Worm (Caenorhabditis elegans) whole organism, late embryonic: ENCODE measurements around the gene atg-18.

ENCODE experiments used
- C38D4.7 ChIP-seq: fragments of 200-800 bp; sonication (Bioruptor generic); optimal IDR thresholded peaks from 2 replicates; lab custom pipeline; 2018; ENCODE audit warnings: mild to moderate bottlenecking, missing genetic modification characterization, moderate library complexity, missing compliant biosample characterization
- K02D7.2 ChIP-seq: sonication (generic microtip); optimal IDR thresholded peaks from 2 replicates; lab custom pipeline; 2017; ENCODE audit warnings: mild to moderate bottlenecking, missing genetic modification characterization, missing compliant biosample characterization
- K09A11.1 ChIP-seq: sonication (generic microtip); optimal IDR thresholded peaks from 2 replicates; lab custom pipeline; 2017; ENCODE audit warnings: antibody characterized with exemption, mild to moderate bottlenecking, missing genetic modification characterization, missing compliant biosample characterization; ENCODE audit not compliant: insufficient read depth
- T23F11.4 ChIP-seq: fragments of 200-800 bp; sonication (Bioruptor generic); optimal IDR thresholded peaks from 2 replicates; lab custom pipeline; 2018; ENCODE audit warnings: mild to moderate bottlenecking, missing genetic modification characterization, missing compliant biosample characterization
- Y22D7AL.16 ChIP-seq: sonication (generic microtip); optimal IDR thresholded peaks from 2 replicates; lab custom pipeline; 2016; ENCODE audit warnings: missing genetic modification characterization, missing compliant biosample characterization
- ama-1 ChIP-seq: fragments of 150-350 bp; optimal IDR thresholded peaks from 2 replicates; lab custom pipeline; 2014
- ceh-14 ChIP-seq: sonication (generic microtip); optimal IDR thresholded peaks from 2 replicates; lab custom pipeline; 2016; ENCODE audit warnings: missing genotype, missing genetic modification characterization, missing compliant biosample characterization
- ceh-18 ChIP-seq: sonication (generic microtip); optimal IDR thresholded peaks from 2 replicates; lab custom pipeline; 2016; ENCODE audit warnings: missing genetic modification characterization, missing compliant biosample characterization
- ceh-2 ChIP-seq: sonication (generic microtip); optimal IDR thresholded peaks from 2 replicates; lab custom pipeline; 2016; ENCODE audit warnings: missing genotype, missing genetic modification characterization, missing compliant biosample characterization
- ceh-48 ChIP-seq: sonication (generic microtip); optimal IDR thresholded peaks from 2 replicates; lab custom pipeline; 2016; ENCODE audit warnings: missing genetic modification characterization, inconsistent platforms, missing compliant biosample characterization
- ceh-9 ChIP-seq: sonication (generic microtip); optimal IDR thresholded peaks from 2 replicates; lab custom pipeline; 2016; ENCODE audit warnings: mild to moderate bottlenecking, missing genetic modification characterization, inconsistent platforms, missing compliant biosample characterization
- dmd-4 ChIP-seq: sonication (generic microtip); optimal IDR thresholded peaks from 2 replicates; lab custom pipeline; 2016; ENCODE audit warnings: borderline replicate concordance, missing genetic modification characterization, missing compliant biosample characterization
- dve-1 ChIP-seq: sonication (generic microtip); optimal IDR thresholded peaks from 2 replicates; lab custom pipeline; 2017; ENCODE audit warnings: antibody characterized with exemption, mild to moderate bottlenecking, missing genetic modification characterization, missing compliant biosample characterization
- elt-4 ChIP-seq: sonication (generic microtip); optimal IDR thresholded peaks from 2 replicates; lab custom pipeline; 2016; ENCODE audit warnings: missing genetic modification characterization, missing compliant biosample characterization
- fkh-10 ChIP-seq: fragments of 150-350 bp; optimal IDR thresholded peaks from 2 replicates; lab custom pipeline; 2014; ENCODE audit warnings: missing biosample characterization, missing genetic modification reagents, missing genetic modification characterization
- fkh-6 ChIP-seq: sonication (generic microtip); optimal IDR thresholded peaks from 2 replicates; lab custom pipeline; 2016; ENCODE audit warnings: missing genetic modification characterization, missing compliant biosample characterization
- gmeb-2 ChIP-seq: sonication (generic microtip); optimal IDR thresholded peaks from 2 replicates; lab custom pipeline; 2016; ENCODE audit warnings: missing genetic modification characterization, inconsistent platforms, missing compliant biosample characterization
- hlh-13 ChIP-seq: fragments of 200-800 bp; sonication (Bioruptor generic); optimal IDR thresholded peaks from 2 replicates; lab custom pipeline; 2018; ENCODE audit warnings: mild to moderate bottlenecking, missing genetic modification characterization, missing compliant biosample characterization
- hlh-15 ChIP-seq: sonication (generic microtip); optimal IDR thresholded peaks from 2 replicates; lab custom pipeline; 2016; ENCODE audit warnings: missing genetic modification characterization, missing compliant biosample characterization
- hlh-30 ChIP-seq: sonication (generic microtip); optimal IDR thresholded peaks from 2 replicates; lab custom pipeline; 2017; ENCODE audit warnings: antibody characterized with exemption, missing genetic modification characterization, missing compliant biosample characterization; ENCODE audit not compliant: insufficient read depth
- lim-6 ChIP-seq: sonication (generic microtip); optimal IDR thresholded peaks from 2 replicates; lab custom pipeline; 2016; ENCODE audit warnings: missing genetic modification characterization, missing compliant biosample characterization
- lin-11 ChIP-seq: fragments of 200-800 bp; sonication (Bioruptor generic); optimal IDR thresholded peaks from 2 replicates; lab custom pipeline; 2018; ENCODE audit warnings: mild to moderate bottlenecking, missing genetic modification characterization, missing compliant biosample characterization
- nhr-11 ChIP-seq: fragments of 150-350 bp; optimal IDR thresholded peaks from 2 replicates; lab custom pipeline; 2014; ENCODE audit warnings: missing biosample characterization, missing genetic modification characterization
- nhr-232 ChIP-seq: sonication (generic microtip); optimal IDR thresholded peaks from 2 replicates; lab custom pipeline; 2016; ENCODE audit warnings: missing genetic modification characterization, missing compliant biosample characterization
- pag-3 ChIP-seq: sonication (generic microtip); optimal IDR thresholded peaks from 2 replicates; lab custom pipeline; 2016; ENCODE audit warnings: missing compliant biosample characterization, missing genetic modification characterization, borderline replicate concordance
- pat-9 ChIP-seq: fragments of 200-800 bp; sonication (Bioruptor generic); optimal IDR thresholded peaks from 2 replicates; lab custom pipeline; 2018; ENCODE audit warnings: mild to moderate bottlenecking, missing genetic modification characterization, moderate library complexity, missing compliant biosample characterization
- pha-2 ChIP-seq: sonication (generic microtip); optimal IDR thresholded peaks from 2 replicates; lab custom pipeline; 2017; ENCODE audit warnings: mild to moderate bottlenecking, missing genetic modification characterization, missing compliant biosample characterization
- pha-4 ChIP-seq: fragments of 150-350 bp; optimal IDR thresholded peaks from 2 replicates; lab custom pipeline; 2018; ENCODE audit warnings: missing biosample characterization, missing genetic modification reagents, missing genetic modification characterization
- pros-1 ChIP-seq: fragments of 150-350 bp; optimal IDR thresholded peaks from 2 replicates; lab custom pipeline; 2014; ENCODE audit warnings: missing biosample characterization, missing genetic modification reagents, missing genetic modification characterization
- ref-2 ChIP-seq: sonication (generic microtip); optimal IDR thresholded peaks from 2 replicates; lab custom pipeline; 2016; ENCODE audit warnings: missing genetic modification characterization, missing compliant biosample characterization
- sox-2 ChIP-seq: fragments of 200-800 bp; sonication (Bioruptor generic); IDR thresholded peaks from 2 replicates; pipeline ENCODE4 v1.3.6; 2022; ENCODE audit warnings: missing genetic modification reagents, missing genetic modification characterization, missing compliant biosample characterization
- sox-4 ChIP-seq: sonication (generic microtip); optimal IDR thresholded peaks from 2 replicates; lab custom pipeline; 2017; ENCODE audit warnings: mild to moderate bottlenecking, missing genetic modification characterization, inconsistent platforms, missing compliant biosample characterization
- syd-9 ChIP-seq: sonication (generic microtip); optimal IDR thresholded peaks from 2 replicates; lab custom pipeline; 2016; ENCODE audit warnings: mild to moderate bottlenecking, missing genetic modification characterization, moderate library complexity, missing compliant biosample characterization
- tbx-7 ChIP-seq: sonication (generic microtip); optimal IDR thresholded peaks from 2 replicates; lab custom pipeline; 2016; ENCODE audit warnings: missing genotype, missing genetic modification characterization, missing compliant biosample characterization
- ttx-3 ChIP-seq: sonication (generic microtip); optimal IDR thresholded peaks from 2 replicates; lab custom pipeline; 2016; ENCODE audit warnings: missing genetic modification reagents, missing genetic modification characterization, missing compliant biosample characterization
- unc-42 ChIP-seq: sonication (generic microtip); optimal IDR thresholded peaks from 2 replicates; lab custom pipeline; 2016; ENCODE audit warnings: missing genotype, missing genetic modification characterization, missing compliant biosample characterization
- unc-55 ChIP-seq: sonication (generic microtip); optimal IDR thresholded peaks from 2 replicates; lab custom pipeline; 2017; ENCODE audit warnings: missing biosample characterization, missing genetic modification reagents, missing genetic modification characterization
- unc-86 ChIP-seq: sonication (generic microtip); optimal IDR thresholded peaks from 2 replicates; lab custom pipeline; 2016; ENCODE audit warnings: missing genetic modification characterization, missing compliant biosample characterization

atg-18 gene

DNA sequence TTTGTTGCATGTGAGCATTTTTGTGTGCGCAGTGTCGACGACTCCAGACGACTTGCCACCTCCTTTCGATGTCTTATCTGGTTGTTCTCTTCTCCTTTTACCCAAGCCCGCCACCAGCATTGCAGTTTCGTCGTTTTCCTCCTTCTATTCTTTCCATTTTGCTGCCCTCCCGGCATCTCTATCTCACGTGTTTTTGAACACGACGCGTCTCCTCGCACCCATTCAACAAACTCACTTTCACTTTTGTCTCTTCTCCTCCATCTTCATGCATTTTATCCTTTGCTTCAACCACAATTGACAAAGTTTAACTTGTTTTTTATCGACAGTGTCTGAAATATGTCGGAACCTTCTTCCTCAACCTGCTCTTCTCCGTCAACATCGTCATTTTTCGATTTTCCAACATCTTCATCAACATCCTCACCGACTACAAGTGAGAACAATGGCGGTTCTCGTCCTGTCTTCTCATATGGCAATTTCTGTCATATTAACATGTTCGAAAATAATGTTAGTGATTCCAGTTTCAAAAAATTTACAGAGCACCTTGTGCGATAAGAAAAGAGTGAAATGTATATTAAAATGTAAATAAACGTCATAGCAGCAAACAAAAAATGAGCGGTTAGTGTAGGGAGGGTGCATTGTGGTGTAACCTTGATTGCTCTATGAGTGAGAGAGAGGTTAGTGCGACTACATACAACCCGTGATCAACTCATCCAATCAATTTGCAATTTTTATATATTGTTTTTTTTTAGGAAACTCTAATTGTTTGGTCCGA, 20.3 kb downstream of the atg-18 start, which contains the start of gene fip-4:
Gene fip-4, minus strand, starts transcription at position 636 of the 772 bp plus-strand sequence.
- TF ChIP-seq ceh-48 (no peak), ceh-14 (no peak), pros-1 (no peak), unc-42 (tag; lab: Kevin White, UChicago) (peak; percentile 1), hlh-15 (no peak)

DNA sequence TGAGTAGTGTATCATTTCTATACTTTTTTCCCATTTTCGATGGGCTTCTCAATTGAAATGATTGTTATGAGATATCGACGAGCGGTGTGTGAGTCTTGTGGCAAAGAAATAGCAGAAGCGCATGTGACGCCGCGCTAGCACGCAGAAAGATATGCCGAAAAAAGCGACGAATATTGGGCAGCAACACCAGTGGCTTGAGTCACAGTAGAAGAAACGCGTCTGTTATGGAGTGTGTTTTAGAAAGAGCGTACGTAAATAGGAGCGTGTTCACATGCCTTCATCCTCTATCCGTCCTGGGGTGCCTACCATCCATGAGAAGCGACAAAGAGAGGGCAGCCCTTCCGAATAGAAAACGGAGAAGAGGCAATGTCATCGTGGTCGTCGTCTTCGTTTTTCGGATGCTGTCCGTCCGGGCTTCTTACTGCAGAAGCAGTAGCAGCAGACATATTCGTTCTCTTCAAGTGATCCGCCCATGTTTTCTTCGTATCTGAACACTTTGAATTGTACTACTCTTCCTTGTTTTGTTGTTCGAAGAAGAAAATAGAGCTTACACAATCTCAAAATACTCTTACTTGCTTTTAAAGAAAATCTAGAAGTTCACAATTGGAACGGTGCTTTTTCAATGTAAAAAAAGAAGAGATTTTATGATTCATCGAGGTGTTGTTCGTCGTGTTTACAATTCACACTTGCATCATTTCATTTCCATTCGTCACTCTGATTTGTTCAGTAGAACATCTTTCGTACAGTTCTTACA, 21.2 kb downstream of the atg-18 start:
- TF ChIP-seq lim-6 (tag; lab: Kevin White, UChicago) (no peak), ref-2 (tag; lab: Kevin White, UChicago) (peak; percentile 4)

DNA sequence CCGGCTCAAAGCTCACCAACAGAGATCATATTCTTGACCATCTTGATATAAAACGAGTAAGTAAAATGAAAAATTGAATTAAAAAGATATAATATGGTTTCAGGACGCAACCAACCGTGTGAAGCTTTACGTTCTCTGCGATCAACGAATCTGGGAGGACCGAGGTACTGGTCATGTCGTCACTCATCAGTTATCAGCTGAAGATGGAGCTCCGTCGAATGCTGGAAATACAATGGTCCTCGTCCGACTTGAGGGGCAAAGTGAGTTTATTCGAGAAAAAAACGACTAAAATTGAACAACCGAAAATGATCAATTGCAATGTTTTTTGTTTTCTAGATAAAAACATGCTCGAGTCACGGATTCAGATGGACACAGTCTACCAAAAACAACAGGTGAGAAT, 22.6 kb downstream of the atg-18 start:
- no peak for TF ChIP-seq ceh-18
- TF ChIP-seq sox-2 (GFP tag; lab: Robert Waterston, UW) = no peak
- no peak for TF ChIP-seq ceh-9 (tag; lab: Kevin White, UChicago)
- TF ChIP-seq gmeb-2 = no peak
- TF ChIP-seq fkh-6 = no peak
- TF ChIP-seq pat-9 (tag; lab: Kevin White, UChicago) = no peak
- TF ChIP-seq hlh-13 (GFP tag; lab: Kevin White, UChicago) = no peak
- no peak for TF ChIP-seq elt-4 (tag; lab: Kevin White, UChicago)
- no peak for TF ChIP-seq ama-1 (lab: Kevin White, UChicago)
- TF ChIP-seq K09A11.1 (tag; lab: Kevin White, UChicago) = no peak

DNA sequence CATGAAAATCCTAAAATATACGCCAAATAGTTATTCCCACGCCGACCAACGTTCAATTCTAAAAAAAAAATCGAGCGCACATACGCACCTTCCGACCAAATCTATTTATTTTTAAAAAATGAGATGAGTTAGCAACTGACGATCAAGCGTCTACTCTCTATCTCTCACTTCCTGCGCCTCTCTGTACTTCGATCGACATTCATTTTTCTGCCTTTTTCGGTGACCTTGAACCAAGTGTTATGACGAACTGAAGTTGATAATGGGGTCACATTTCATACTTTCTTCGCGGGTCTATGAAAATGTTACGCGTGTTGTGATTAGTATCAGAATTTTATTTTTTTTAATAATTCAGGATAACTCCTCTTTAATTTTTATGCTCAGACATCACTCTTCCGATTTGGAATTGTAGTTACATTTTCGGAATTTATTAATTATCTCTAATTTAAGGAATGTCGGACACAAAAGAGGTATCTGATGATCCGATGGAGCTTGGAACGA, 23.7 kb downstream of the atg-18 start, which contains the start of gene smk-1:
Gene smk-1, plus strand, starts transcription at position 448 of the 498 bp plus-strand sequence.
- TF ChIP-seq lin-11 (tag; lab: Kevin White, UChicago) (no peak), elt-4 (tag; lab: Kevin White, UChicago) (no peak), unc-55 (GFP tag; lab: Kevin White, UChicago) (no peak), dmd-4 (tag; lab: Kevin White, UChicago) (no peak), ceh-18 (no peak), hlh-15 (no peak)

DNA sequence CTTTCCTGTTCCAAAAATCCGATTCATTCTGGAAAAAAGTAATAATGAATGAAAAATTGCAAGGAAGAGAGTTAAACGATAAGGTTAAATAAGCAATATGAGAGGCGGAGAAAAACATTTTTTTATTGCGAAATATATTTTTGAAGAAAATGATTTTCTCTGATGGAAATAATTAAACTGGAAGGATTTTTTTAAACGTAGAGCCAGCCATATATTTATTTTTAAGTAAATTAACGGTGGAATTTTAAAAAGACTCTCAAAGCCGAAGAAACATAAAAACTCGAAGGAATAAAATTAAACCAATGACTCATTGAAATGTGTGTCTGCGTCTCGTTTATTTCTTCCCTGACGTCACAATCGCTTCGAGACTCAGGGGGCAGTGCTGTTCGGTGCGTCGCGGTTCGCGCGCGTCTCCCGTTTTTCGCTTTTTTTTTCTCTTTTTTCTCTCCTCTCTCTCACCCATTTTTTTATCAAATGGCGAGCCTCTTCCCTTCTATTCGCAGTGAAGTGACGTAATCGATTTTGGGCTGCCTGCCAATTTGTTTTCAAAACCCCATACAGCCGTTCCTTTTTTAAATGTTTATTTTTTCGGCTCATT, 24.9 kb downstream of the atg-18 start, which contains the start of gene vps-60:
Gene vps-60, minus strand, starts transcription at position 30 of the 598 bp plus-strand sequence.
- peak; percentile 89 for TF ChIP-seq ceh-18
- TF ChIP-seq pha-4 (tag; lab: Kevin White, UChicago) = no peak
- no peak for TF ChIP-seq ceh-9 (tag; lab: Kevin White, UChicago)
- no peak for TF ChIP-seq syd-9 (tag; lab: Kevin White, UChicago)
- peak; percentile 9 for TF ChIP-seq unc-86 (tag; lab: Kevin White, UChicago)
- peak; percentile 61 for TF ChIP-seq unc-55 (GFP tag; lab: Kevin White, UChicago)
- no peak for TF ChIP-seq C38D4.7 (GFP tag; lab: Kevin White, UChicago)
- no peak for TF ChIP-seq Y22D7AL.16
- TF ChIP-seq T23F11.4 (GFP tag; lab: Kevin White, UChicago) = no peak
- TF ChIP-seq pha-2 (tag; lab: Kevin White, UChicago) = no peak
- TF ChIP-seq nhr-232 (tag; lab: Kevin White, UChicago) = no peak
- peak; percentile 88 for TF ChIP-seq unc-42 (tag; lab: Kevin White, UChicago)
- no peak for TF ChIP-seq pros-1
- TF ChIP-seq K09A11.1 (tag; lab: Kevin White, UChicago) = no peak
- TF ChIP-seq tbx-7 (tag; lab: Kevin White, UChicago) = no peak
- no peak for TF ChIP-seq nhr-11 (tag; lab: Kevin White, UChicago)
- TF ChIP-seq dmd-4 (tag; lab: Kevin White, UChicago) = no peak
- no peak for TF ChIP-seq fkh-10 (GFP tag; lab: Kevin White, UChicago)
- no peak for TF ChIP-seq ceh-48
- TF ChIP-seq sox-4 = no peak
- no peak for TF ChIP-seq K02D7.2 (tag; lab: Kevin White, UChicago)
- no peak for TF ChIP-seq hlh-15
- no peak for TF ChIP-seq hlh-13 (GFP tag; lab: Kevin White, UChicago)
- TF ChIP-seq lim-6 (tag; lab: Kevin White, UChicago) = no peak
- TF ChIP-seq hlh-30 (tag; lab: Kevin White, UChicago) = peak; percentile 59
- TF ChIP-seq lin-11 (tag; lab: Kevin White, UChicago) = no peak
- peak; percentile 48 for TF ChIP-seq dve-1 (tag; lab: Kevin White, UChicago)
- peak; percentile 13 for TF ChIP-seq ceh-2 (tag; lab: Kevin White, UChicago)
- TF ChIP-seq pag-3 = no peak
- TF ChIP-seq ttx-3 (tag; lab: Kevin White, UChicago) = no peak
- TF ChIP-seq fkh-6 = no peak
